Worm (Caenorhabditis elegans): ENCODE results near the gene ifta-2.

DNA sequence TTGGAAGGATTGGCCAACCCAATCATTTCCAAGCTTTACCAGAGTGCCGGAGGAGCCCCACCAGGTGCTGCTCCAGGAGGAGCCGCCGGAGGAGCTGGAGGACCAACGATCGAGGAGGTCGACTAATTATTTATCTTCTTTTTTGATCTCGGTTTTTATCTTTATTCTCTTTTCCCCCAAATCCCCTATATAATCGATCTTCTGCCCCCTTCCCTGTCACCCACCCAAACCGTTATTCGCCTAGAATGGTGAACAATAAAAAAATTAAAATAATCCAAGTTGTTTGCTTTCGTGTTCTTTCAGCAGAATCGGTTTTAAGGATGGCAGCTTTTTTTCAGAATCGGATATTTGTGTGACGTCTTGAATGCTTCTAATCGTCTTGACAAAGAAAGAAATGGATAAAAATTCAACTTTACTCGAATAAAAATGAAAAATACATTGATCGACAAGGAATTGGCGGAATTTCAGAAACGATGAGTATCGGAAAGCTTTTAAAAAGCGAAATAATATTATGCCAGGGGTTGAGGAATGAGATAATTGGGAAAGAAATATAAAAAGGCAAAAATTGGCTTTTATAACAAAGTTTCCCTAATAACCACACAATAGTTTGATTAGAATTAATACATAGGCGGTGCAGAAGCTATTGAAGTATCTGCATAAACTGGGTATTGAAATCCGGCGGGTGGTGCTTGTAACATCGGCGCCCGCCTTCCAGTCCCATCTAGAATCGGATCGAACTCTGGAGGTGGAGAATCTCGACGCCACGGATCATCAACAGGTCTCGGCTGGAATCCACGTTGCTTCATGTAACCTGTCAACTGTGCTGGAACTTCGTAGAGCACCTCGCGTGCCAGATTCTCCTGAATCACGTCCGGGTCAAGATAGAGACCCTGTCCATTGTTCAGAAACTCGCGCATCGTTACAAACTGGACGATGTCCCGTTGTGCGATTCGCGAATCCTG is 20.5 kb downstream of the ifta-2 start:
- TF ChIP-seq him-1 (tag; optimal IDR thresholded peaks at IDR 0.05) (peak; percentile 58), dao-5 (tag; optimal IDR thresholded peaks at IDR 0.05) (no peak)
